Fruit fly (Drosophila melanogaster) whole organism, embryonic: ENCODE results near the gene cu.

Source experiments
- Awh ChIP-seq: fragments of 200-800 bp; sonication (Bioruptor generic); IDR thresholded peaks from 2 replicates; pipeline ENCODE4, ENCODE4 v1.3.6; 2022; ENCODE audit warnings: missing biosample characterization, missing genetic modification characterization
- B-H2 ChIP-seq: fragments of 200-800 bp; sonication (Bioruptor generic); optimal IDR thresholded peaks from 2 replicates; lab custom pipeline; 2018; ENCODE audit warnings: missing biosample characterization, mild to moderate bottlenecking, missing genetic modification characterization
- Bgb ChIP-seq: fragments of 200-800 bp; sonication (Bioruptor generic); IDR thresholded peaks from 2 replicates; pipeline ENCODE4 v1.3.6; 2022; ENCODE audit warnings: missing biosample characterization, missing genetic modification characterization; ENCODE audit not compliant: partially characterized antibody
- CG10431 ChIP-seq: fragments of 200-800 bp; sonication (Bioruptor generic); optimal IDR thresholded peaks from 3 replicates; lab custom pipeline; 2018; ENCODE audit warnings: missing biosample characterization, mild to moderate bottlenecking, missing genetic modification characterization
- CG10654 ChIP-seq: fragments of 200-800 bp; sonication (Bioruptor generic); optimal IDR thresholded peaks from 2 replicates; lab custom pipeline; 2016; ENCODE audit warnings: missing biosample characterization, missing genetic modification characterization
- CG12071 ChIP-seq: fragments of 200-800 bp; sonication (Bioruptor generic); optimal IDR thresholded peaks from 3 replicates; lab custom pipeline; 2018; ENCODE audit warnings: missing biosample characterization, mild to moderate bottlenecking, missing genetic modification characterization
- CG12299 ChIP-seq: fragments of 200-800 bp; sonication (Bioruptor generic); optimal IDR thresholded peaks from 2 replicates; lab custom pipeline; 2018; ENCODE audit warnings: missing biosample characterization, mild to moderate bottlenecking, missing genetic modification characterization
- CG13775 ChIP-seq: fragments of 200-800 bp; sonication (Bioruptor generic); optimal IDR thresholded peaks from 3 replicates; lab custom pipeline; 2017; ENCODE audit warnings: missing biosample characterization, mild to moderate bottlenecking, missing genetic modification characterization
- CG14050 ChIP-seq: fragments of 200-800 bp; sonication (Bioruptor generic); IDR thresholded peaks from 3 replicates; pipeline ENCODE4 v1.3.6; 2022; ENCODE audit warnings: missing biosample characterization, missing genetic modification characterization
- CG14965 ChIP-seq: fragments of 200-800 bp; sonication (Bioruptor generic); optimal IDR thresholded peaks from 2 replicates; lab custom pipeline; 2016; ENCODE audit warnings: missing biosample characterization, missing genetic modification characterization, borderline replicate concordance
- CG15269 ChIP-seq: fragments of 200-800 bp; sonication (Bioruptor generic); optimal IDR thresholded peaks from 2 replicates; lab custom pipeline; 2018; ENCODE audit warnings: missing biosample characterization, mild to moderate bottlenecking, missing genetic modification characterization, moderate library complexity
- CG15479 ChIP-seq: fragments of 200-800 bp; sonication (Bioruptor generic); optimal IDR thresholded peaks from 3 replicates; lab custom pipeline; 2019; ENCODE audit warnings: missing biosample characterization, mild to moderate bottlenecking, missing genetic modification characterization, moderate library complexity
- CG15601 ChIP-seq: fragments of 200-800 bp; sonication (Bioruptor generic); optimal IDR thresholded peaks from 3 replicates; lab custom pipeline; 2019; ENCODE audit warnings: missing biosample characterization, mild to moderate bottlenecking, missing genetic modification characterization, moderate library complexity
- CG31441 ChIP-seq: fragments of 200-800 bp; sonication (Bioruptor generic); IDR thresholded peaks from 2 replicates; pipeline ENCODE4 v1.3.6; 2022; ENCODE audit warnings: missing biosample characterization, missing genetic modification characterization
- CG4707 ChIP-seq: fragments of 200-800 bp; sonication (Bioruptor generic); optimal IDR thresholded peaks from 2 replicates; lab custom pipeline; 2018; ENCODE audit warnings: missing biosample characterization, mild to moderate bottlenecking, missing genetic modification characterization, moderate library complexity
- CG4854 ChIP-seq: fragments of 200-800 bp; sonication (Bioruptor generic); optimal IDR thresholded peaks from 2 replicates; lab custom pipeline; 2016; ENCODE audit warnings: missing biosample characterization, missing genetic modification characterization, inconsistent platforms
- CG5245 ChIP-seq: fragments of 200-800 bp; sonication (Bioruptor generic); optimal IDR thresholded peaks from 3 replicates; lab custom pipeline; 2016; ENCODE audit warnings: missing biosample characterization, missing genetic modification characterization
- CG6175 ChIP-seq: fragments of 200-800 bp; sonication (Bioruptor generic); IDR thresholded peaks from 3 replicates; pipeline ENCODE4 v1.3.6; 2022; ENCODE audit warnings: missing biosample characterization, missing genetic modification characterization
- CG6791 ChIP-seq: fragments of 200-800 bp; sonication (Bioruptor generic); IDR thresholded peaks from 3 replicates; pipeline ENCODE4 v1.3.6; 2022; ENCODE audit warnings: missing biosample characterization, missing genetic modification characterization; ENCODE audit not compliant: partially characterized antibody
- CG7357 ChIP-seq: fragments of 200-800 bp; sonication (Bioruptor generic); IDR thresholded peaks from 3 replicates; pipeline ENCODE4 v1.3.6; 2022; ENCODE audit warnings: missing biosample characterization, missing genetic modification characterization
- CG7987 ChIP-seq: fragments of 200-800 bp; sonication (Bioruptor generic); optimal IDR thresholded peaks from 2 replicates; lab custom pipeline; 2018; ENCODE audit warnings: missing biosample characterization, mild to moderate bottlenecking, missing genetic modification characterization, moderate library complexity
- CHES-1-like ChIP-seq: fragments of 200-800 bp; sonication (Bioruptor generic); optimal IDR thresholded peaks from 2 replicates; lab custom pipeline; 2016; ENCODE audit warnings: missing biosample characterization, missing genetic modification characterization
- CkIIα-i1 ChIP-seq: fragments of 200-800 bp; sonication (Bioruptor generic); IDR thresholded peaks from 2 replicates; pipeline ENCODE4 v1.3.6; 2022; ENCODE audit warnings: missing biosample characterization, missing genetic modification characterization
- D19A ChIP-seq: fragments of 200-800 bp; optimal IDR thresholded peaks from 3 replicates; lab custom pipeline; 2019; ENCODE audit warnings: missing biosample characterization, mild to moderate bottlenecking, missing genetic modification characterization, moderate library complexity
- Dad ChIP-seq: fragments of 200-800 bp; sonication (Bioruptor generic); optimal IDR thresholded peaks from 3 replicates; lab custom pipeline; 2016; ENCODE audit warnings: missing biosample characterization, missing genetic modification characterization
- Deaf1 ChIP-seq: fragments of 200-800 bp; optimal IDR thresholded peaks from 3 replicates; lab custom pipeline; 2019; ENCODE audit warnings: missing biosample characterization, mild to moderate bottlenecking, missing genetic modification characterization, moderate library complexity
- E2f1 ChIP-seq: fragments of 200-800 bp; sonication (Bioruptor generic); IDR thresholded peaks from 2 replicates; pipeline ENCODE4 v1.3.6; 2022; ENCODE audit warnings: missing biosample characterization, missing genetic modification characterization
- HLH3B ChIP-seq: fragments of 200-800 bp; sonication (Bioruptor generic); IDR thresholded peaks from 2 replicates; pipeline ENCODE4 v1.3.6; 2022; ENCODE audit warnings: missing biosample characterization, missing genetic modification characterization
- Hr3 ChIP-seq: fragments of 200-800 bp; sonication (Bioruptor generic); optimal IDR thresholded peaks from 3 replicates; lab custom pipeline; 2016; ENCODE audit warnings: missing biosample characterization, missing genetic modification characterization
- Ssrp ChIP-seq: fragments of 200-800 bp; sonication (Bioruptor generic); optimal IDR thresholded peaks from 2 replicates; lab custom pipeline; 2018; ENCODE audit warnings: missing biosample characterization, mild to moderate bottlenecking, missing genetic modification characterization, moderate library complexity
- amos ChIP-seq: fragments of 200-800 bp; sonication (Bioruptor generic); IDR thresholded peaks from 2 replicates; pipeline ENCODE4 v1.3.6; 2022; ENCODE audit warnings: missing biosample characterization, missing genetic modification characterization; ENCODE audit not compliant: partially characterized antibody
- aop ChIP-seq: fragments of 200-800 bp; sonication (Bioruptor generic); IDR thresholded peaks from 2 replicates; pipeline ENCODE4 v1.3.6; 2022; ENCODE audit warnings: missing biosample characterization, missing genetic modification characterization
- ase ChIP-seq: fragments of 200-800 bp; sonication (Bioruptor generic); IDR thresholded peaks from 3 replicates; pipeline ENCODE4 v1.3.6; 2022; ENCODE audit warnings: missing biosample characterization, missing genetic modification characterization
- bowl ChIP-seq: fragments of 200-800 bp; sonication (Bioruptor generic); IDR thresholded peaks from 2 replicates; pipeline ENCODE4 v1.3.6; 2022; ENCODE audit warnings: missing biosample characterization, missing genetic modification characterization
- cad ChIP-seq: fragments of >200 bp; optimal IDR thresholded peaks from 2 replicates; lab custom pipeline; 2017; ENCODE audit warnings: missing biosample characterization, missing genetic modification characterization
- dysf ChIP-seq: fragments of 200-800 bp; sonication (Bioruptor generic); IDR thresholded peaks from 3 replicates; pipeline ENCODE4 v1.3.6; 2022; ENCODE audit warnings: missing biosample characterization, missing genetic modification characterization
- fru ChIP-seq: fragments of >200 bp; optimal IDR thresholded peaks from 2 replicates; lab custom pipeline; 2017
- her ChIP-seq: fragments of 200-800 bp; sonication (Bioruptor generic); optimal IDR thresholded peaks from 2 replicates; lab custom pipeline; 2016; ENCODE audit warnings: missing biosample characterization, missing genetic modification characterization
- kay ChIP-seq: fragments of 200-800 bp; sonication (Bioruptor generic); optimal IDR thresholded peaks from 2 replicates; lab custom pipeline; 2016; ENCODE audit warnings: missing biosample characterization, missing genetic modification characterization
- pho ChIP-seq: fragments of 200-800 bp; sonication (Bioruptor generic); optimal IDR thresholded peaks from 2 replicates; lab custom pipeline; 2016; ENCODE audit warnings: missing biosample characterization, missing genetic modification characterization
- pita ChIP-seq: fragments of 200-800 bp; sonication (Bioruptor generic); optimal IDR thresholded peaks from 2 replicates; lab custom pipeline; 2017; ENCODE audit warnings: missing biosample characterization, mild to moderate bottlenecking, missing genetic modification characterization
- rib ChIP-seq: fragments of 200-800 bp; sonication (Bioruptor generic); IDR thresholded peaks from 2 replicates; pipeline ENCODE4 v1.3.6; 2022; ENCODE audit warnings: missing biosample characterization, missing genetic modification characterization
- row ChIP-seq: fragments of 200-800 bp; sonication (Bioruptor generic); IDR thresholded peaks from 3 replicates; pipeline ENCODE4 v1.3.6; 2022; ENCODE audit warnings: missing biosample characterization, missing genetic modification characterization
- salm ChIP-seq: fragments of 200-800 bp; sonication (Bioruptor generic); optimal IDR thresholded peaks from 2 replicates; lab custom pipeline; 2018; ENCODE audit warnings: missing biosample characterization, mild to moderate bottlenecking, missing genetic modification characterization
- slp2 ChIP-seq: fragments of 200-800 bp; sonication (Bioruptor generic); optimal IDR thresholded peaks from 2 replicates; lab custom pipeline; 2016; ENCODE audit warnings: missing biosample characterization, missing genetic modification characterization
- sqz ChIP-seq: fragments of 200-800 bp; sonication (Bioruptor generic); optimal IDR thresholded peaks from 3 replicates; lab custom pipeline; 2018; ENCODE audit warnings: missing biosample characterization, mild to moderate bottlenecking, missing genetic modification characterization
- sug ChIP-seq: fragments of 200-800 bp; optimal IDR thresholded peaks from 2 replicates; lab custom pipeline; 2019; ENCODE audit warnings: missing biosample characterization, mild to moderate bottlenecking, missing genetic modification characterization, moderate library complexity
- wdn ChIP-seq: fragments of 200-800 bp; sonication (Bioruptor generic); IDR thresholded peaks from 2 replicates; pipeline ENCODE4 v1.3.6; 2022; ENCODE audit warnings: missing biosample characterization, missing genetic modification characterization
- z ChIP-seq: fragments of 200-800 bp; sonication (Bioruptor generic); IDR thresholded peaks from 3 replicates; pipeline ENCODE4 v1.3.6; 2022; ENCODE audit warnings: missing biosample characterization, missing genetic modification characterization

Gene cu

dm6 chr3R:11221437-11222230 lies 24.2 kb downstream of the cu start, which contains the start of the genes CG6693 and RpL3 (continued):
- TF ChIP-seq amos: peak; percentile 58
- TF ChIP-seq pita (GFP tag; lab: Kevin White, UChicago): peak; percentile 87
- peak; percentile 71 for TF ChIP-seq rib (GFP tag; lab: Robert Waterston, UW)
- peak; percentile 36 for TF ChIP-seq row
- peak; percentile 52; the same call in 1 of the 2 replicates for TF ChIP-seq wdn (GFP tag; lab: Robert Waterston, UW)
- peak; percentile 74 for TF ChIP-seq CG31441 (GFP tag; lab: Robert Waterston, UW)
- TF ChIP-seq her: peak; percentile 62
- peak; percentile 55 for TF ChIP-seq CHES-1-like (GFP tag; lab: Kevin White, UChicago)
- peak; percentile 90 for TF ChIP-seq CG4707 (GFP tag; lab: Kevin White, UChicago)
- peak; percentile 42 for TF ChIP-seq Hr3 (GFP tag; lab: Kevin White, UChicago)
- TF ChIP-seq CG6791 (GFP tag; lab: Robert Waterston, UW): no peak; the same call in 2 of the 3 replicates
- TF ChIP-seq fru (lab: Kevin White, UChicago): no peak
- TF ChIP-seq E2f1: peak; percentile 47; the same call in 1 of the 2 replicates
- TF ChIP-seq pho (GFP tag; lab: Kevin White, UChicago): peak; percentile 47
- peak; percentile 37 for TF ChIP-seq slp2 (GFP tag; lab: Kevin White, UChicago)
- peak; percentile 57 for TF ChIP-seq CG10654 (GFP tag; lab: Kevin White, UChicago)
- TF ChIP-seq salm: peak; percentile 71
- peak; percentile 49 for TF ChIP-seq Deaf1
- TF ChIP-seq CG10431 (GFP tag; lab: Kevin White, UChicago): peak; percentile 88
- peak; percentile 39; the same call in 1 of the 2 replicates for TF ChIP-seq CkIIα-i1 (GFP tag; lab: Robert Waterston, UW)
- peak; percentile 83 for TF ChIP-seq CG12299 (tag; lab: Kevin White, UChicago)
- TF ChIP-seq HLH3B (GFP tag; lab: Robert Waterston, UW): peak; percentile 67; the same call in 1 of the 2 replicates
- peak; percentile 28 for TF ChIP-seq CG14965 (GFP tag; lab: Kevin White, UChicago)
- no peak for TF ChIP-seq cad (GFP tag; lab: Kevin White, UChicago)
- TF ChIP-seq Bgb (GFP tag; lab: Robert Waterston, UW): peak; percentile 51; the same call in 1 of the 2 replicates
- TF ChIP-seq sqz (GFP tag; lab: Kevin White, UChicago): peak; percentile 87
- peak; percentile 56; the same call in 1 of the 3 replicates for TF ChIP-seq z
- peak; percentile 43; the same call in 1 of the 3 replicates for TF ChIP-seq ase (GFP tag; lab: Robert Waterston, UW)
- TF ChIP-seq kay (GFP tag; lab: Kevin White, UChicago): peak; percentile 14
- peak; percentile 75 for TF ChIP-seq CG15601 (tag; lab: Kevin White, UChicago)
- TF ChIP-seq B-H2: peak; percentile 89
- TF ChIP-seq Awh: peak; percentile 84; the same call in 1 of the 2 replicates
- TF ChIP-seq Dad (GFP tag; lab: Kevin White, UChicago): peak; percentile 73
- TF ChIP-seq CG7987 (GFP tag; lab: Kevin White, UChicago): peak; percentile 95
- peak; percentile 40; the same call in 2 of the 3 replicates for TF ChIP-seq CG14050 (GFP tag; lab: Robert Waterston, UW)
- peak; percentile 43; the same call in 2 of the 3 replicates for TF ChIP-seq dysf (GFP tag; lab: Robert Waterston, UW)
- TF ChIP-seq CG4854: peak; percentile 76
- no peak for TF ChIP-seq aop
- peak; percentile 61; the same call in 1 of the 2 replicates for TF ChIP-seq bowl (GFP tag; lab: Robert Waterston, UW)
- peak; percentile 26 for TF ChIP-seq Ssrp
- TF ChIP-seq CG15479: peak; percentile 64
- TF ChIP-seq CG5245 (GFP tag; lab: Kevin White, UChicago): peak; percentile 38
- peak; percentile 70 for TF ChIP-seq sug (tag; lab: Kevin White, UChicago)
- peak; percentile 74 for TF ChIP-seq CG13775 (GFP tag; lab: Kevin White, UChicago)
- TF ChIP-seq D19A (tag; lab: Kevin White, UChicago): peak; percentile 68
- TF ChIP-seq CG6175 (GFP tag; lab: Robert Waterston, UW): peak; percentile 36; the same call in 1 of the 3 replicates
- peak; percentile 89 for TF ChIP-seq CG12071 (GFP tag; lab: Kevin White, UChicago)
- TF ChIP-seq CG15269 (tag; lab: Kevin White, UChicago): peak; percentile 82
- TF ChIP-seq CG7357 (GFP tag; lab: Robert Waterston, UW): 0 out of 3 replicates have a peak, but pooled peaks have one; percentile 24
